Fruit fly (Drosophila melanogaster) S2 (cell line): ENCODE results near the gene Tsp86D.

Experiments
- CG8478 ChIP-seq: fragments of >200 bp; optimal IDR thresholded peaks from 2 replicates; lab custom pipeline; 2018
- CTCF ChIP-seq, 2 experiments: fragments of >200 bp; optimal IDR thresholded peaks; 2 replicates each; lab custom pipeline; 2018

The Tsp86D gene

dm6 chr3R:10868427-10868962 lies at the start of gene Tsp86D, which contains the start of gene SelR:
Gene Tsp86D, plus strand, starts transcription at chr3R:10868708.
Gene SelR, minus strand, starts transcription at chr3R:10868642.
- TF ChIP-seq CTCF (optimal IDR thresholded peaks at IDR 0.05; lab: Kevin White, UChicago) (peak; percentile 42 to 44), CG8478 (lab: Kevin White, UChicago) (no peak)

DNA sequence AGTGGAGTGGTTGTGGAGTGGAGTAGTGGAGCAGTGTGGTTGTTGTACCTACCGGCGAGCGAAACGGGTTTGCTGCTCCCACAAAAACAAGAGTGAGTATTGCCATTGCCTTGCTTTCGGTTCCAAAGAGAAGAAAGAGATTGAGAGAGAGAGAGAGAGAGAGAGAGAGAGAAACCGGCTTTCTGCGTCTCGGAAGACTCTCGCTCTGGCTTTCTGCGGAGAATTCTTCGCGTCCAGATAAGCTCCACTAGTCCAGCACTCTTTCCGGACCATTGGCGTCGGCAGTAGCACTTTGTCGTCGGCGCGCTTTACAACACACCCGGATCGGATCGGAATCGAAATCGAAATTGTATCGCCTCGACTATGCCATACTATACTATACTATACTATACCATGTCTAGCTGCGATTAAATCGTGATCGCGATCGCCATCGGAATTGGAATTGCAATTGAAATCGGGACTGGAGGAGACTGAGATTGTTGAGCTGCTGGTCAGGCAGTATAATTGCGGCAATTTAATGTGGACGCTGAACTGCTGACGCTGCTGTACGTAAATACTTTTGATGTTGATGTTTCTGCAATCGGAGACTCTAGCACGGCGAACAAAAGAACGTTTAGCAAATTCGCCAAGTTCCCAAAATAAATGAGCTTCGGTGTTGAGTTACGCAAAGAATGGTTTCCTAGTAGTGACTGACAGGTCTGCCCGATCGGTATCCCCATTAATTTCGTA lies 41.5 kb upstream of the Tsp86D start, which contains the start of gene Cad86C:
Gene Cad86C (plus strand): TSS at position 284 of the 729 bp plus-strand sequence.
- TF ChIP-seq CTCF (optimal IDR thresholded peaks at IDR 0.05; lab: Kevin White, UChicago) (no peak), CG8478 (lab: Kevin White, UChicago) (no peak)

DNA sequence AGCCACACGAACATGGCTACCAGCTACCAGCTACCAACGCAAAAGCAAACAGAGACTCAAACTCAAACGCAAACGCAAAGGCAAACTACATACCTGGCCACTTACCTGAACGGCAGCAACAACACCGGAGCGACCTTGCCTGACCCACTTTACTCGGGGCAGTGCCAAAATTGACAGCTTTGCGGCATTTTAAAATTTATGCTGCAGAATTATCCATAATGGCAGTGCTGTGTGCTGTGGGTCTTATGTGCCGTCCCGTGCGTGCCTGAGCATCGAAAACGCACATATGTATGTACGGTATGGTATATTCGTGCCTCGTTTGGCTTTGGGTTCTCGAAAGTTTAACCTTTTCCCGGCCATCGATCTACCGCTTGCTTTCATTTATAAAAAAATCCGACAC lies 39.8 kb upstream of the Tsp86D start:
- no peak for TF ChIP-seq CG8478 (lab: Kevin White, UChicago)
- no peak for TF ChIP-seq CTCF (optimal IDR thresholded peaks at IDR 0.05; lab: Kevin White, UChicago)

- TF ChIP-seq CTCF (optimal IDR thresholded peaks at IDR 0.05; lab: Kevin White, UChicago) (no peak), CG8478 (lab: Kevin White, UChicago) (no peak)
Measured at dm6 chr3R:10829746-10830145, 38.8 kb upstream of the Tsp86D start.

DNA sequence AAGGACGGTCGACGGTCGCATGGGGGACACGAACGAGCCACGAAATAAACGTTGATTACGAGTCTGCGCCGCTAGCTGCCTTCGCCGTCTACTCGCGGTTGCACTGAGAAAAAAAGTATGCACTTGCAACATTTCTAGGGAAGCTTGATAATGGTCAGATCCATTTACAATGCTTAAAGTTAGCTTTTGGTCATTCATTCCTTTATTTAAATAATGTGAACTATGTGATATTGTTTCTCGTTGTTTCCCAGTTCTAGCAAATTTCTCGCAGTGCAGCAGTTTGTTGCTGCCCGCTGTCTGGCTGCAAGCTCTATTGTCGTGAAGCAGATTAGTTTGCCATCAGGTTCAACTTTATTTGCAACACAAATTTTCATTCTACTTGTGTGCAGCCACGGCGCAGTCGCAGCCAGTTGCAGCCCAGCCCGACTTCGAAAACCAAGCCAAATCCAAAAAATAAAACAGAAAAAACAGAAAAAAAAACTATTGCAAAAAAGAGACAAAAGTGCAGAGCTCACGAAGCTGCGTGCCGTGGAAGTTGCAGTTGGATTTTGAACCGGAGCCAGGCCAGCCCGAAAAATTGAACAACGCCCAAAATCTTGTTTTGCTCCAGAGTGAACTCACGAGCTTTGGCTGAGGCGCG lies 35.9 kb upstream of the Tsp86D start:
- no peak for TF ChIP-seq CG8478 (lab: Kevin White, UChicago)
- no peak for TF ChIP-seq CTCF (optimal IDR thresholded peaks at IDR 0.05; lab: Kevin White, UChicago)

dm6 chr3R:10834893-10835292 lies 33.6 kb upstream of the Tsp86D start:
- TF ChIP-seq CTCF (optimal IDR thresholded peaks at IDR 0.05; lab: Kevin White, UChicago) (no peak), CG8478 (lab: Kevin White, UChicago) (no peak)

dm6 chr3R:10836924-10837323 lies 31.6 kb upstream of the Tsp86D start:
- TF ChIP-seq CG8478 (lab: Kevin White, UChicago) (no peak), CTCF (optimal IDR thresholded peaks at IDR 0.05; lab: Kevin White, UChicago) (no peak)

dm6 chr3R:10842422-10842821 lies 26.1 kb upstream of the Tsp86D start:
- TF ChIP-seq CTCF (optimal IDR thresholded peaks at IDR 0.05; lab: Kevin White, UChicago) (no peak), CG8478 (lab: Kevin White, UChicago) (no peak)

dm6 chr3R:10849515-10849973 lies 19.0 kb upstream of the Tsp86D start, which contains the start of gene CG42394:
Gene CG42394, plus strand, starts transcription at chr3R:10849825.
- TF ChIP-seq CTCF (optimal IDR thresholded peaks at IDR 0.05; lab: Kevin White, UChicago): no peak

- TF ChIP-seq CG8478 (lab: Kevin White, UChicago) (no peak), CTCF (optimal IDR thresholded peaks at IDR 0.05; lab: Kevin White, UChicago) (no peak)
Measured at dm6 chr3R:10850636-10851035, 17.9 kb upstream of the Tsp86D start.

DNA sequence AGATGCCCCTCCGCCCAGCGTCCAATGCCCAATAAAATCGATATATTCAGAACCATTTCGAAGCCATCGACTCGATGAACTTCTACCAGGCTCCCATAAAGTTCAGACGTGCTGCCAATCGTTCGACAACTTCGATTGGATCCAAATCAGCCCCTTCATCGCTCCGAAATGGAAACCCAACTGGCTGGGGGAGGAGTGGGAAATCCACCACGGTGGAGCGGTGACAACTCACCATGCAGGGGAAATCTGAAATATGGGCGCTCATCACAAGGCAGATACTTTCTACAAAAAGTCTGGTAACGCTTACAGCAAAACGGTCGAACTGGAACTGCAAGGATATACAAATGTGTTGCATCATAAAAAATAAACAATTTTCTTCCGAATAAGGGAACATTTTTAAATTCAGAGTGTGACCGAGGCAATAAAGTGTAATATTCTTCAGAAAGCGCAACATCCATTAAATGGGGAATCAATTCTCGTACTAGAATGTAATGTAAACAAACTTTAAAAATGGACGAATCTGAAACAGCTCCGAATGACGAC lies 16.2 kb upstream of the Tsp86D start, which contains the start of gene CG4565:
Gene CG4565 (plus strand): TSS at position 493 of the 543 bp plus-strand sequence.
- TF ChIP-seq CG8478 (lab: Kevin White, UChicago) (no peak), CTCF (optimal IDR thresholded peaks at IDR 0.05; lab: Kevin White, UChicago) (no peak)

DNA sequence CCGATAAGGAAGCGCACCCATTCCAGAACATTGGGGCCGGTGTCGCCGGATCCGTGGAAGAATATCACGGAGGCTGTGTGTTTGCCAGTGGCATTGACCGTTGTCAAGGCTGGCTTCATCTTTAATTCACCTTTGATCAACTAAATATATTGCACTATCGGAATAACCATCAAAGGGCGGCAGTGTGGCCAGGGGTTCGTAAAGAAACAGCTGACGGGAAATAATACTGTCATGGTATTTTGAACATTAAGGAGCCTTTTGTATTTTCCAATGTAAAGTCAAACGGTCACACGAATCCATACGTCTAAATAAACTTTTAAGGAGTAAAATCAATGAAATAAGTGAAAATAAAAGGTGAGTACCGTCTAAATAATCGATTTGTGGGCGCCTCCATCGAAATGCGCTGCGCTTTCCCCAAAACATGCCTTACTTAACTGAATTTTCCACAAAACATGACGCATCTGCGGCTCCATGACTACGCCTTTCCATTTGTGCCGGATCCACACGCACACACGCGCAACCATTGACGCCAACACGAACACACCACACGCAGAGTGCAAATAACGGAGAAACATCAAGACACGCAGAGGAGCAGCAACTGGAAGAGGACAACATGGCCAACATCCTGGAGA lies 14.1 kb upstream of the Tsp86D start, which contains the start of the genes CG6567 and CG4511:
Gene CG6567 (minus strand): TSS at position 209 of the 632 bp plus-strand sequence.
Gene CG4511 (plus strand): TSS at position 259 of the 632 bp plus-strand sequence.
- no peak for TF ChIP-seq CG8478 (lab: Kevin White, UChicago)
- TF ChIP-seq CTCF (optimal IDR thresholded peaks at IDR 0.05; lab: Kevin White, UChicago): no peak

DNA sequence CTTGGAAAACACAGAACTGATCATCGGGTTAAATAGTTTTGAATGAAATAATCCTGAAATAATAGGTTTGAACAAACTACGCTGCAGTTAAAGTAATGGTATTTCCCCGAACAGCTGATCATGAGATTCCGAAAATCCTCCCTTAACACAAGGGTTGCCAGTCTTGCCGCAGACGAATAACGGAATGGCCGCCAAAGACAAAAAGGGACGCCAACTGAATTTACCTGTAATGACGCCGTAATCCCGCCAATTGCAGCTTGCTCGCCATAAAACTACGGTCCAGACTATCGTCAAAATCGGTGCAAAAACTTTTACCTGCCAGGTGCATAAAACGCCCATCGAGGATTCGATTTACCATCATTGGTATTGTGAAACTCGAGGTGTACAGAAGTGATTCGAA lies 11.9 kb upstream of the Tsp86D start, which contains the start of gene CG4570:
Gene CG4570 (plus strand): TSS at position 190 of the 400 bp plus-strand sequence.
- no peak for TF ChIP-seq CG8478 (lab: Kevin White, UChicago)

- TF ChIP-seq CTCF (optimal IDR thresholded peaks at IDR 0.05; lab: Kevin White, UChicago) (no peak), CG8478 (lab: Kevin White, UChicago) (no peak)
Measured at dm6 chr3R:10859713-10860112, 8.8 kb upstream of the Tsp86D start, which contains the start of gene CG14694. Gene CG14694, minus strand, starts transcription at chr3R:10859813.
